Worm (Caenorhabditis elegans) whole organism, young adult: ENCODE measurements around the gene T20D4.15.

Source experiments
- C17E4.6 ChIP-seq: fragments of 200-800 bp; sonication (Bioruptor generic); IDR thresholded peaks from 2 replicates; pipeline ENCODE4 v1.3.6; 2022; ENCODE audit warnings: missing genetic modification reagents, missing genetic modification characterization, missing compliant biosample characterization
- D2030.7 ChIP-seq: fragments of 200-800 bp; sonication (Bioruptor generic); IDR thresholded peaks from 2 replicates; pipeline ENCODE4 v1.3.6; 2022; ENCODE audit warnings: missing genetic modification reagents, missing genetic modification characterization, missing compliant biosample characterization
- F39B2.1 ChIP-seq: fragments of 200-800 bp; sonication (Bioruptor generic); IDR thresholded peaks from 2 replicates; pipeline ENCODE4 v1.3.6; 2022; ENCODE audit warnings: missing genetic modification reagents, missing genetic modification characterization, missing compliant biosample characterization
- F49E8.2 ChIP-seq: sonication (generic microtip); optimal IDR thresholded peaks from 3 replicates; lab custom pipeline; 2017; ENCODE audit warnings: missing genetic modification characterization, mild to moderate bottlenecking, missing compliant biosample characterization, antibody characterized with exemption, moderate library complexity; ENCODE audit not compliant: insufficient read depth
- F57C9.4 ChIP-seq: sonication (generic microtip); optimal IDR thresholded peaks from 2 replicates; lab custom pipeline; 2017; ENCODE audit warnings: mild to moderate bottlenecking, missing genetic modification characterization, missing compliant biosample characterization
- Y95B8A.8 ChIP-seq: fragments of 200-800 bp; sonication (Bioruptor generic); IDR thresholded peaks from 2 replicates; pipeline ENCODE4 v1.3.6; 2022; ENCODE audit warnings: missing genetic modification reagents, missing genetic modification characterization, missing compliant biosample characterization
- bed-1 ChIP-seq: fragments of 200-800 bp; sonication (Bioruptor generic); IDR thresholded peaks from 2 replicates; pipeline ENCODE4 v1.3.6; 2022; ENCODE audit warnings: missing genetic modification reagents, missing genetic modification characterization, missing compliant biosample characterization
- ccch-3 ChIP-seq: fragments of 200-800 bp; sonication (Bioruptor generic); optimal IDR thresholded peaks from 2 replicates; lab custom pipeline; 2018; ENCODE audit warnings: mild to moderate bottlenecking, missing genetic modification characterization, missing compliant biosample characterization
- cebp-1 ChIP-seq, 2 experiments: fragments of 200-800 bp in 1 of 2; sonication (Bioruptor generic) in 1 of 2; sonication (generic microtip) in 1 of 2; IDR thresholded peaks in 1 of 2; optimal IDR thresholded peaks in 1 of 2; 2 replicates each; pipeline versions ENCODE4 v1.3.6 to Lab custom; 2017 to 2022; ENCODE audit warnings: missing compliant biosample characterization in 2 of 2, missing genetic modification characterization in 2 of 2, mild to moderate bottlenecking in 1 of 2, missing genetic modification reagents in 1 of 2, moderate library complexity in 1 of 2
- egrh-3 ChIP-seq: fragments of 200-800 bp; sonication (Bioruptor generic); IDR thresholded peaks from 2 replicates; pipeline ENCODE4 v1.3.6; 2022; ENCODE audit warnings: missing genetic modification reagents, missing genetic modification characterization, missing compliant biosample characterization
- gei-17 ChIP-seq: fragments of 200-800 bp; sonication (Bioruptor generic); optimal IDR thresholded peaks from 2 replicates; lab custom pipeline; 2018; ENCODE audit warnings: mild to moderate bottlenecking, missing genetic modification characterization, missing compliant biosample characterization
- him-1 ChIP-seq: sonication (generic microtip); optimal IDR thresholded peaks from 2 replicates; lab custom pipeline; 2016; ENCODE audit warnings: missing genotype, missing genetic modification reagents, missing genetic modification characterization, missing compliant biosample characterization
- hrde-1 ChIP-seq: sonication (generic microtip); optimal IDR thresholded peaks from 2 replicates; lab custom pipeline; 2016; ENCODE audit warnings: missing genetic modification characterization, mild to moderate bottlenecking, missing compliant biosample characterization, moderate library complexity, missing genotype, missing genetic modification reagents, borderline replicate concordance
- let-607 ChIP-seq, 2 experiments: fragments of 200-800 bp in 1 of 2; sonication (Bioruptor generic) in 1 of 2; sonication (generic microtip) in 1 of 2; optimal IDR thresholded peaks; 2 replicates each; lab custom pipeline; 2016 to 2018; ENCODE audit warnings: mild to moderate bottlenecking in 2 of 2, missing compliant biosample characterization in 2 of 2, missing genetic modification characterization in 2 of 2, moderate library complexity in 2 of 2, missing genotype in 1 of 2
- lir-1 ChIP-seq: fragments of 200-800 bp; sonication (Bioruptor generic); conservative IDR thresholded peaks from 2 replicates; pipeline ENCODE4 v1.3.6; 2022; ENCODE audit warnings: missing genetic modification reagents, missing genetic modification characterization, missing compliant biosample characterization
- madf-10 ChIP-seq: sonication (generic microtip); optimal IDR thresholded peaks from 2 replicates; lab custom pipeline; 2016; ENCODE audit warnings: mild to moderate bottlenecking, missing genetic modification characterization, missing compliant biosample characterization
- madf-3 ChIP-seq: fragments of 200-800 bp; sonication (Bioruptor generic); IDR thresholded peaks from 2 replicates; pipeline ENCODE4 v1.3.6; 2022; ENCODE audit warnings: missing genetic modification reagents, missing genetic modification characterization, missing compliant biosample characterization
- madf-6 ChIP-seq: fragments of 200-800 bp; sonication (Bioruptor generic); IDR thresholded peaks from 2 replicates; pipeline ENCODE4 v1.3.6; 2022; ENCODE audit warnings: missing genetic modification reagents, missing genetic modification characterization, missing compliant biosample characterization
- nfyb-1 ChIP-seq: fragments of 200-800 bp; sonication (Bioruptor generic); IDR thresholded peaks from 2 replicates; pipeline ENCODE4 v1.3.6; 2022; ENCODE audit warnings: missing genetic modification reagents, missing genetic modification characterization, missing compliant biosample characterization
- nhr-120 ChIP-seq: fragments of 200-800 bp; sonication (Bioruptor generic); IDR thresholded peaks from 2 replicates; pipeline ENCODE4 v1.3.6; 2022; ENCODE audit warnings: missing genetic modification characterization, missing compliant biosample characterization
- rcor-1 ChIP-seq: fragments of 200-800 bp; sonication (Bioruptor generic); IDR thresholded peaks from 2 replicates; pipeline ENCODE4 v1.3.6; 2022; ENCODE audit warnings: missing genetic modification reagents, missing genetic modification characterization, missing compliant biosample characterization
- repo-1 ChIP-seq: sonication (generic microtip); optimal IDR thresholded peaks from 2 replicates; lab custom pipeline; 2017; ENCODE audit warnings: mild to moderate bottlenecking, missing genetic modification characterization, missing compliant biosample characterization
- sea-2 ChIP-seq: fragments of 200-800 bp; sonication (Bioruptor generic); IDR thresholded peaks from 2 replicates; pipeline ENCODE4 v1.3.6; 2022; ENCODE audit warnings: missing genetic modification characterization, missing compliant biosample characterization
- snpc-1.1 ChIP-seq: sonication (generic microtip); optimal IDR thresholded peaks from 2 replicates; lab custom pipeline; 2017; ENCODE audit warnings: missing genetic modification characterization, mild to moderate bottlenecking, missing compliant biosample characterization, antibody characterized with exemption, moderate library complexity, missing genotype, missing genetic modification reagents; ENCODE audit not compliant: insufficient read depth
- snpc-1.3 ChIP-seq: sonication (generic microtip); optimal IDR thresholded peaks from 2 replicates; lab custom pipeline; 2017; ENCODE audit warnings: missing genetic modification characterization, mild to moderate bottlenecking, missing compliant biosample characterization, antibody characterized with exemption, moderate library complexity, missing genotype, missing genetic modification reagents; ENCODE audit not compliant: insufficient read depth
- tbx-9 ChIP-seq: sonication (generic microtip); optimal IDR thresholded peaks from 2 replicates; lab custom pipeline; 2016; ENCODE audit warnings: borderline replicate concordance, missing genetic modification characterization, inconsistent platforms, missing compliant biosample characterization
- tlf-1 ChIP-seq: fragments of 200-800 bp; sonication (Bioruptor generic); optimal IDR thresholded peaks from 2 replicates; lab custom pipeline; 2018; ENCODE audit warnings: mild to moderate bottlenecking, missing genetic modification characterization, missing compliant biosample characterization
- ztf-18 ChIP-seq: sonication (generic microtip); optimal IDR thresholded peaks from 2 replicates; lab custom pipeline; 2016; ENCODE audit warnings: missing genotype, mild to moderate bottlenecking, missing genetic modification characterization, missing compliant biosample characterization
- ztf-22 ChIP-seq: fragments of 200-800 bp; sonication (Bioruptor generic); optimal IDR thresholded peaks from 2 replicates; lab custom pipeline; 2018; ENCODE audit warnings: mild to moderate bottlenecking, missing genetic modification characterization, moderate library complexity, missing compliant biosample characterization

T20D4.15 gene

DNA sequence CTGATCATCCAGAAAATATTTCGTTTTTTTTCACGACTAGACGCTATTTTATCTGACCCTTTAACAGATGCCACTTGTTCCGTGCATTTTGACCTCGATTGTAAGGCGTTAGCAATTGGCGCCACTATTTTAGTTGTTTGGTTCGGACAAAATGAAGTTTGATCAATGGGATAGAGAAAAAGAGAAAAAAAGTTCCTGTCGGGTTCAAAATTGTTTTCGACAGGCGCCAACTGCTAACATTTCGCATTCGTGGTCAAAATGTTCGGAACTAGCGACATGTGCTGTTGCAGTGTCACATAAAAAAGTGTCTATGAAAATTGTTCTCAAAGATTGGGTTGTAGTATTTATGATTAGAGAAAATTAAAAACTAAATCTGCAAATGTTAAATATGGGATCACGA lies 47.1 kb downstream of the T20D4.15 start:
- TF ChIP-seq F39B2.1 (no peak), snpc-1.1 (tag; lab: Kevin White, UChicago) (no peak), him-1 (tag; lab: Kevin White, UChicago) (no peak), gei-17 (GFP tag; lab: Kevin White, UChicago) (no peak), madf-6 (GFP tag; lab: Robert Waterston, UW) (no peak), madf-3 (GFP tag; lab: Robert Waterston, UW) (no peak), C17E4.6 (GFP tag; lab: Robert Waterston, UW) (no peak), ztf-22 (GFP tag; lab: Kevin White, UChicago) (no peak), snpc-1.3 (tag; lab: Kevin White, UChicago) (no peak), egrh-3 (GFP tag; lab: Robert Waterston, UW) (no peak), F49E8.2 (tag; lab: Kevin White, UChicago) (no peak), nfyb-1 (no peak), tbx-9 (tag; lab: Kevin White, UChicago) (no peak), let-607 (tag; optimal IDR thresholded peaks at IDR 0.05; lab: Kevin White, UChicago) (no peak), tlf-1 (GFP tag; lab: Kevin White, UChicago) (no peak), sea-2 (no peak), cebp-1 (GFP tag; IDR thresholded peaks at IDR 0.05; lab: Robert Waterston, UW) (no peak), cebp-1 (tag; optimal IDR thresholded peaks at IDR 0.05; lab: Kevin White, UChicago) (no peak), ccch-3 (GFP tag; lab: Kevin White, UChicago) (no peak), rcor-1 (GFP tag; lab: Robert Waterston, UW) (no peak)

DNA sequence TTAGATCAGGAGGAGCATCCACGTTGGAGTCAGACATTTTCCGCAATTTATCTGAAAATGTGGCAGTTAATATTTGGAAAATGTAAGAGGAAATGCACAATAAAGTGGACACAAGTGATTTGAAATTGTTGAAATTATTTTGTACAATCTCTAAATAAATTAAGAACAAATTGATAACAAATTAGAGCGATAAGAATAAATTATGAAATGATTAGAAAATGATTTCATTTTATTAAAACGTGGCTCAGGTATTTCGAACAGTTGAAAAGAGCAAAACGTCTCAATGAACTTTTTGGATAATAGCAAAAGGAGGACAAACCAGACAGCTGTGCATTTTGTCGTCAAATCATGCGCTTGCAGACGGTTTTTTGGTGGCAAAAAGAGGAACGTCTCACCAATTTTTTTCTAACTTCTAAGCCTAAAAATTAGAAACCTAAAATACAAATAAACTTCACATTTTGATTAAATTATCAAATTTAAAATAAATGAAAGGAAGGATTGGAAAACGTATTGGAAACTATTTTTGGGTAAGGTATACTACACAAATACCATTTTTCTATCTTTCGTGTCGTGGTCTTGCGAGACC lies 48.0 kb downstream of the T20D4.15 start, which contains the start of gene fbxa-65:
Gene fbxa-65 (minus strand): TSS at position 51 of the 586 bp plus-strand sequence.
- TF ChIP-seq bed-1 (GFP tag; lab: Robert Waterston, UW), result no peak
- TF ChIP-seq nfyb-1, result 0 out of 2 replicates have a peak, but pooled peaks have one; percentile 45
- TF ChIP-seq repo-1 (tag; lab: Kevin White, UChicago), result no peak
- TF ChIP-seq, all 124 proteins: peak for 1

DNA sequence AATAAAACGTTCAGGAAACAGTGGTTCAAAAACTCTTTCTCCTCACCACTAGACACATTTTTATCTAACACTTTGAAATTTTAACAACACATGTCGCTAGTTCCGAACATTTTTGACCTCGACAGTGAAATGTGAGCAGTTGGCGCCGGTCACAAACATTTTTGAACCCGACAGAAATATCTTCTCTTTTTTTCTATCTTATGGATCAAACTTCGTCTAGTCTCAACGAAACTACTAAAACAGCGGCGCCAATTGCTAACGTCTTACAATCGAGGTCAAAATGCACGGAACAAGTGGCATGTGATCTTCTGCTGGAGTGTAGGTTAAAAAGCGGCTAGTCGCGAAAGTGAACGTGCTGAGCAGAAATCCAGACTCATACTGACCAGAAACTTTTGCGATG lies 50.5 kb downstream of the T20D4.15 start:
- TF ChIP-seq C17E4.6 (GFP tag; lab: Robert Waterston, UW) (no peak), D2030.7 (GFP tag; lab: Robert Waterston, UW) (no peak), madf-6 (GFP tag; lab: Robert Waterston, UW) (no peak), F57C9.4 (no peak), nhr-120 (GFP tag; lab: Robert Waterston, UW) (no peak), hrde-1 (tag; lab: Kevin White, UChicago) (no peak), ztf-18 (no peak), madf-10 (tag; lab: Kevin White, UChicago) (no peak), Y95B8A.8 (GFP tag; lab: Robert Waterston, UW) (no peak), lir-1 (no peak)
